Worm (Caenorhabditis elegans) whole organism, mixed stage, embryonic: Measurements from ENCODE around the gene snet-1.

Experiments used
- ceh-39 ChIP-seq: fragments of 150-350 bp; optimal IDR thresholded peaks from 2 replicates; lab custom pipeline; 2014; ENCODE audit warnings: missing biosample characterization, missing genetic modification characterization
- elt-3 ChIP-seq: fragments of 150-350 bp; optimal IDR thresholded peaks from 2 replicates; lab custom pipeline; 2014; ENCODE audit warnings: missing biosample characterization, missing genetic modification characterization
- flh-1 ChIP-seq: fragments of 200-800 bp; sonication (Bioruptor generic); optimal IDR thresholded peaks from 2 replicates; lab custom pipeline; 2018; ENCODE audit warnings: mild to moderate bottlenecking, missing genetic modification characterization, moderate library complexity, missing compliant biosample characterization
- nhr-12 ChIP-seq: fragments of 150-350 bp; optimal IDR thresholded peaks from 2 replicates; lab custom pipeline; 2014; ENCODE audit warnings: missing biosample characterization, missing genetic modification characterization
- nhr-237 ChIP-seq: fragments of 150-350 bp; optimal IDR thresholded peaks from 2 replicates; lab custom pipeline; 2014; ENCODE audit warnings: missing biosample characterization, missing genetic modification characterization
- nhr-28 ChIP-seq: fragments of 150-350 bp; optimal IDR thresholded peaks from 2 replicates; lab custom pipeline; 2014; ENCODE audit warnings: missing biosample characterization, missing genetic modification characterization
- nhr-76 ChIP-seq: sonication (generic microtip); optimal IDR thresholded peaks from 2 replicates; lab custom pipeline; 2017; ENCODE audit warnings: missing biosample characterization, missing genetic modification characterization
- pha-4 ChIP-seq: fragments of 150-350 bp; optimal IDR thresholded peaks from 2 replicates; lab custom pipeline; 2018; ENCODE audit warnings: missing biosample characterization, missing genetic modification reagents, missing genetic modification characterization
- snpc-4 ChIP-seq: fragments of 150-350 bp; optimal IDR thresholded peaks from 2 replicates; lab custom pipeline; 2014; ENCODE audit warnings: missing biosample characterization, missing genetic modification characterization
- sptf-1 ChIP-seq: sonication (generic microtip); optimal IDR thresholded peaks from 2 replicates; lab custom pipeline; 2017; ENCODE audit warnings: mild to moderate bottlenecking, missing genetic modification characterization, moderate library complexity, missing compliant biosample characterization
- tbx-8 ChIP-seq: fragments of 200-800 bp; sonication (Bioruptor generic); optimal IDR thresholded peaks from 2 replicates; lab custom pipeline; 2018; ENCODE audit warnings: mild to moderate bottlenecking, missing genetic modification characterization, moderate library complexity, missing compliant biosample characterization
- unc-62 ChIP-seq: fragments of 150-350 bp; optimal IDR thresholded peaks from 2 replicates; lab custom pipeline; 2014; ENCODE audit warnings: missing biosample characterization, missing genetic modification reagents, missing genetic modification characterization

DNA sequence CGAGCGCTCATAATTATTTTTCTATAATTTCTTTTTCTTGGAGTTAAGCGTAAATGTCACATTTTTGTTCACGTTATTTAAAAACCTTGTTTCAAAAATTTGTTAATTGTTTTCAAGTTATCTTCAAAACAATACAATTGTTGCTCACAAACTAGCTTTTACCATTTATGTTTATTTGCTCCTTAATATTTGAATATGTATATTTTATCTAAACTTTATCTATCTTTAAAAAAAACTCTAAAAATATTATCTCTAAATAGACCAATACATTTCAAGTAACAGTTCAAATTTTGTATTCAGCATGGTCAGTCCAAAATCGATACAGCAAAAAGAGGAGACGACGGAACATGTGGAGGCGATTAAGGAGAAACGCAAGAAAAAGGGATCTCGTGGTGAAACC is 12.8 kb downstream of the snet-1 start, which contains the start of gene R11G1.7:
- TF ChIP-seq snpc-4 (tag; lab: Kevin White, UChicago) (no peak), unc-62 (GFP tag; lab: Kevin White, UChicago) (no peak), pha-4 (tag; lab: Kevin White, UChicago) (no peak), flh-1 (GFP tag; lab: Kevin White, UChicago) (no peak), nhr-12 (tag; lab: Kevin White, UChicago) (no peak), ceh-39 (tag; lab: Kevin White, UChicago) (no peak), tbx-8 (GFP tag; lab: Kevin White, UChicago) (no peak), nhr-28 (tag; lab: Kevin White, UChicago) (no peak), nhr-237 (tag; lab: Kevin White, UChicago) (no peak), elt-3 (no peak), nhr-76 (tag; lab: Kevin White, UChicago) (no peak), sptf-1 (tag; lab: Kevin White, UChicago) (no peak)
